Fruit fly (Drosophila melanogaster) whole organism, embryonic: Measurements from ENCODE around the gene CG13801.

ENCODE experiments used
- Aef1 ChIP-seq: fragments of 200-800 bp; sonication (Bioruptor generic); IDR thresholded peaks from 3 replicates; pipeline ENCODE4 v1.3.6; 2022; ENCODE audit warnings: missing biosample characterization, missing genetic modification characterization
- Atf3 ChIP-seq: fragments of 200-800 bp; sonication (Bioruptor generic); optimal IDR thresholded peaks from 3 replicates; lab custom pipeline; 2016; ENCODE audit warnings: missing biosample characterization, missing genetic modification characterization
- B-H1 ChIP-seq: fragments of 200-800 bp; sonication (Bioruptor generic); IDR thresholded peaks from 3 replicates; pipeline ENCODE4 v1.3.6; 2022; ENCODE audit warnings: missing biosample characterization, missing genetic modification characterization
- BtbVII ChIP-seq: fragments of 200-800 bp; sonication (Bioruptor generic); optimal IDR thresholded peaks from 3 replicates; lab custom pipeline; 2017; ENCODE audit warnings: missing biosample characterization, mild to moderate bottlenecking, missing genetic modification characterization
- Bteb2 ChIP-seq: fragments of 200-800 bp; sonication (Bioruptor generic); optimal IDR thresholded peaks from 2 replicates; lab custom pipeline; 2016; ENCODE audit warnings: missing biosample characterization, missing genetic modification characterization
- CG10209 ChIP-seq: fragments of 200-800 bp; sonication (Bioruptor generic); optimal IDR thresholded peaks from 3 replicates; lab custom pipeline; 2017; ENCODE audit warnings: missing biosample characterization, mild to moderate bottlenecking, missing genetic modification characterization, missing genetic modification reagents
- CG10321 ChIP-seq: fragments of 200-800 bp; sonication (Bioruptor generic); IDR thresholded peaks from 2 replicates; pipeline ENCODE4 v1.3.6; 2022; ENCODE audit warnings: missing biosample characterization, missing genetic modification characterization
- CG10543 ChIP-seq: fragments of 200-800 bp; sonication (Bioruptor generic); optimal IDR thresholded peaks from 3 replicates; lab custom pipeline; 2017; ENCODE audit warnings: missing biosample characterization, mild to moderate bottlenecking, missing genetic modification characterization, moderate library complexity
- CG14965 ChIP-seq: fragments of 200-800 bp; sonication (Bioruptor generic); optimal IDR thresholded peaks from 2 replicates; lab custom pipeline; 2016; ENCODE audit warnings: missing biosample characterization, missing genetic modification characterization, borderline replicate concordance
- CG15073 ChIP-seq: fragments of 200-800 bp; sonication (Bioruptor generic); optimal IDR thresholded peaks from 2 replicates; lab custom pipeline; 2016; ENCODE audit warnings: missing biosample characterization, missing genetic modification characterization
- CG15269 ChIP-seq: fragments of 200-800 bp; sonication (Bioruptor generic); optimal IDR thresholded peaks from 2 replicates; lab custom pipeline; 2018; ENCODE audit warnings: missing biosample characterization, mild to moderate bottlenecking, missing genetic modification characterization, moderate library complexity
- CG15696 ChIP-seq: fragments of 200-800 bp; sonication (Bioruptor generic); optimal IDR thresholded peaks from 2 replicates; lab custom pipeline; 2019; ENCODE audit warnings: missing biosample characterization, mild to moderate bottlenecking, missing genetic modification characterization, moderate library complexity
- CG18619 ChIP-seq: fragments of 200-800 bp; sonication (Bioruptor generic); optimal IDR thresholded peaks from 3 replicates; lab custom pipeline; 2017; ENCODE audit warnings: missing biosample characterization, mild to moderate bottlenecking, missing genetic modification characterization
- CG2875 ChIP-seq: fragments of 200-800 bp; sonication (Bioruptor generic); optimal IDR thresholded peaks from 2 replicates; lab custom pipeline; 2017; ENCODE audit warnings: missing biosample characterization, mild to moderate bottlenecking, missing genetic modification characterization, missing genetic modification reagents
- CG2889 ChIP-seq: fragments of 200-800 bp; sonication (Bioruptor generic); IDR thresholded peaks from 3 replicates; pipeline ENCODE4 v1.3.6; 2022; ENCODE audit warnings: missing biosample characterization, missing genetic modification characterization
- CG30431 ChIP-seq: fragments of 200-800 bp; sonication (Bioruptor generic); optimal IDR thresholded peaks from 2 replicates; lab custom pipeline; 2017; ENCODE audit warnings: missing biosample characterization, missing genetic modification characterization
- CG32772 ChIP-seq: fragments of 200-800 bp; sonication (Bioruptor generic); IDR thresholded peaks from 2 replicates; pipeline ENCODE4 v1.3.6; 2022; ENCODE audit warnings: missing biosample characterization, missing genetic modification characterization
- CG6765 ChIP-seq: fragments of 200-800 bp; sonication (Bioruptor generic); optimal IDR thresholded peaks from 3 replicates; lab custom pipeline; 2017; ENCODE audit warnings: missing biosample characterization, mild to moderate bottlenecking, missing genetic modification characterization
- CG7928 ChIP-seq: fragments of 200-800 bp; sonication (Bioruptor generic); optimal IDR thresholded peaks from 2 replicates; lab custom pipeline; 2017; ENCODE audit warnings: missing biosample characterization, mild to moderate bottlenecking, missing genetic modification characterization
- CG8478 ChIP-seq: fragments of >200 bp; optimal IDR thresholded peaks from 2 replicates; lab custom pipeline; 2018
- Dbx ChIP-seq: fragments of 200-800 bp; sonication (Bioruptor generic); IDR thresholded peaks from 3 replicates; pipeline ENCODE4 v1.3.6; 2022; ENCODE audit warnings: missing biosample characterization, missing genetic modification characterization
- H2.0 ChIP-seq: fragments of 200-800 bp; sonication (Bioruptor generic); IDR thresholded peaks from 2 replicates; pipeline ENCODE4 v1.3.6; 2022; ENCODE audit warnings: missing biosample characterization, missing genetic modification characterization
- Hand ChIP-seq: fragments of 200-800 bp; sonication (Bioruptor generic); optimal IDR thresholded peaks from 2 replicates; lab custom pipeline; 2017; ENCODE audit warnings: mild to moderate bottlenecking, missing biosample characterization, missing genetic modification reagents, missing genetic modification characterization
- Lpt ChIP-seq: fragments of >200 bp; optimal IDR thresholded peaks from 2 replicates; lab custom pipeline; 2018; ENCODE audit warnings: missing biosample characterization, missing genetic modification characterization
- MBD-R2 ChIP-seq: fragments of 200-800 bp; sonication (Bioruptor generic); IDR thresholded peaks from 2 replicates; pipeline ENCODE4 v1.3.6; 2022; ENCODE audit warnings: missing biosample characterization, missing genetic modification characterization
- Mad ChIP-seq: fragments of 200-800 bp; sonication (Bioruptor generic); optimal IDR thresholded peaks from 2 replicates; lab custom pipeline; 2016; ENCODE audit warnings: missing biosample characterization, missing genetic modification characterization
- Med ChIP-seq: fragments of 200-800 bp; sonication (Bioruptor generic); peaks from one replicate; lab custom pipeline; 2016; ENCODE audit warnings: missing biosample characterization, missing genetic modification characterization, mild to moderate bottlenecking, inconsistent platforms, moderate library complexity
- Nf-YB ChIP-seq: fragments of 200-800 bp; sonication (Bioruptor generic); optimal IDR thresholded peaks from 3 replicates; lab custom pipeline; 2019; ENCODE audit warnings: missing biosample characterization, mild to moderate bottlenecking, missing genetic modification characterization, moderate library complexity
- Oaz ChIP-seq: fragments of 200-800 bp; sonication (Bioruptor generic); IDR thresholded peaks from 2 replicates; pipeline ENCODE4 v1.3.6; 2022; ENCODE audit warnings: missing biosample characterization, missing genetic modification characterization
- Side ChIP-seq: fragments of 200-800 bp; sonication (Bioruptor generic); optimal IDR thresholded peaks from 2 replicates; lab custom pipeline; 2016; ENCODE audit warnings: missing biosample characterization, missing genetic modification characterization
- Usf ChIP-seq: fragments of 200-800 bp; sonication (Bioruptor generic); optimal IDR thresholded peaks from 2 replicates; lab custom pipeline; 2017; ENCODE audit warnings: missing genotype, missing biosample characterization, missing genetic modification characterization
- Xbp1 ChIP-seq: fragments of 200-800 bp; sonication (Bioruptor generic); optimal IDR thresholded peaks from 3 replicates; lab custom pipeline; 2016; ENCODE audit warnings: missing biosample characterization, mild to moderate bottlenecking, missing genetic modification characterization
- bcd ChIP-seq: fragments of 200-800 bp; sonication (Bioruptor generic); optimal IDR thresholded peaks from 2 replicates; lab custom pipeline; 2017; ENCODE audit warnings: missing biosample characterization, mild to moderate bottlenecking, missing genetic modification characterization
- eyg ChIP-seq: fragments of 200-800 bp; sonication (Bioruptor generic); optimal IDR thresholded peaks from 3 replicates; lab custom pipeline; 2016; ENCODE audit warnings: missing biosample characterization, missing genetic modification characterization
- gcm2 ChIP-seq: fragments of 200-800 bp; sonication (Bioruptor generic); optimal IDR thresholded peaks from 2 replicates; lab custom pipeline; 2016; ENCODE audit warnings: missing biosample characterization, missing genetic modification characterization
- gem ChIP-seq: fragments of 200-800 bp; sonication (Bioruptor generic); optimal IDR thresholded peaks from 2 replicates; lab custom pipeline; 2019; ENCODE audit warnings: missing biosample characterization, mild to moderate bottlenecking, missing genetic modification characterization, moderate library complexity
- gro ChIP-seq: fragments of 200-800 bp; sonication (Bioruptor generic); optimal IDR thresholded peaks from 2 replicates; lab custom pipeline; 2016; ENCODE audit warnings: missing biosample characterization, missing genetic modification characterization
- gsb ChIP-seq: fragments of 200-800 bp; sonication (Bioruptor generic); IDR thresholded peaks from 2 replicates; pipeline ENCODE4 v1.3.6; 2022; ENCODE audit warnings: missing biosample characterization, missing genetic modification characterization
- h ChIP-seq: fragments of >200 bp; optimal IDR thresholded peaks from 2 replicates; lab custom pipeline; 2017
- kni ChIP-seq: fragments of 200-800 bp; sonication (Bioruptor generic); optimal IDR thresholded peaks from 3 replicates; lab custom pipeline; 2017; ENCODE audit warnings: mild to moderate bottlenecking, missing biosample characterization, missing genetic modification reagents, missing genetic modification characterization
- lilli ChIP-seq: fragments of 200-800 bp; sonication (Bioruptor generic); optimal IDR thresholded peaks from 3 replicates; lab custom pipeline; 2016; ENCODE audit warnings: missing biosample characterization, missing genetic modification characterization
- nerfin-1 ChIP-seq: fragments of 200-800 bp; sonication (Bioruptor generic); optimal IDR thresholded peaks from 3 replicates; lab custom pipeline; 2019; ENCODE audit warnings: missing biosample characterization, mild to moderate bottlenecking, missing genetic modification characterization, moderate library complexity
- oc ChIP-seq: fragments of 200-800 bp; sonication (Bioruptor generic); optimal IDR thresholded peaks from 2 replicates; lab custom pipeline; 2018; ENCODE audit warnings: missing biosample characterization, mild to moderate bottlenecking, missing genetic modification characterization, moderate library complexity
- prd ChIP-seq, 3 experiments: fragments of >200 bp in 2 of 3; fragments of 200-800 bp in 1 of 3; sonication (Bioruptor generic) in 1 of 3; optimal IDR thresholded peaks in 2 of 3; IDR thresholded peaks in 1 of 3; 2 replicates in 2 of 3; 3 replicates in 1 of 3; pipeline versions ENCODE4 v1.3.6 to Lab custom; 2017 to 2022; ENCODE audit warnings: missing biosample characterization in 1 of 3, missing genetic modification characterization in 1 of 3
- pros ChIP-seq: fragments of 200-800 bp; sonication (Bioruptor generic); optimal IDR thresholded peaks from 3 replicates; lab custom pipeline; 2019; ENCODE audit warnings: missing biosample characterization, mild to moderate bottlenecking, missing genetic modification characterization, moderate library complexity
- run ChIP-seq: fragments of 200-800 bp; sonication (Bioruptor generic); optimal IDR thresholded peaks from 3 replicates; lab custom pipeline; 2018; ENCODE audit warnings: missing biosample characterization, mild to moderate bottlenecking, missing genetic modification characterization
- tna ChIP-seq: fragments of 200-800 bp; sonication (Bioruptor generic); IDR thresholded peaks from 2 replicates; pipeline ENCODE4 v1.3.6; 2022; ENCODE audit warnings: missing biosample characterization, missing genetic modification characterization; ENCODE audit not compliant: partially characterized antibody
- usp ChIP-seq: fragments of >200 bp; optimal IDR thresholded peaks from 2 replicates; lab custom pipeline; 2017; ENCODE audit warnings: missing biosample characterization, missing genetic modification characterization
- zen ChIP-seq: fragments of 200-800 bp; sonication (Bioruptor generic); optimal IDR thresholded peaks from 3 replicates; lab custom pipeline; 2018; ENCODE audit warnings: missing biosample characterization, mild to moderate bottlenecking, missing genetic modification characterization, moderate library complexity
- zfh1 ChIP-seq: fragments of 200-800 bp; sonication (Bioruptor generic); IDR thresholded peaks from 3 replicates; pipeline ENCODE4 v1.3.6; 2022; ENCODE audit warnings: missing biosample characterization, missing genetic modification characterization

CG13801 gene

DNA sequence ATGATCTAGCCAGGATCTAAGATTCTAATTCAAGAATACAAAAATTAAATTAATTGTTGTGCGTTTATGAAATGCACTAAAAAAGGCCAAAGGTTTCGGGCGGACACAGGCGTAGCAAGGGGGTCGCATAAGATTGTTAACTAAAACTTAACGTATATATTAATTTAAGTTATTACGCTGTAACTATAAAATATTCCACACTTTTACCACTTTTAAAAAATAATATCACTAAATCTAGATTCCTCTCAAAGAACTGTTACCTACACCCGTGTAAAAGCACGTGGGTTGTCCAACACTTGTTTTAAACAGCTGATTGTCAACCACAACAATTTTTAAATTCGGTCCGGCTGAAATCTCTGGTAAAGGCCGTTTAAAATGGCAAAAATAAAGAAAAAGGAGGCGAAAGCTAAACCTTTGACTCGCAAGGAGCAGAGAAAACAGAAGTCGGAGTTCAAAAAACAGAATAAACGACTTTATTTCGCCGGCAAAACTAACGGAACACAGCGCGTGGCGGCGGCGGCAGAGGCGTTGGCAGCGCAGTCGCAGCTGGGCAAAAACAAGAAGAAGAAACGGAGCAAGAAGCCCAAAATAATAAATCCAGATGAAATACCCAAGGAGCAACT, 13.2 kb downstream of the CG13801 start, which contains the start of the genes mRpL23 and CG9004 (continued):
- peak; percentile 99 for TF ChIP-seq gro
- TF ChIP-seq CG10543 (GFP tag; lab: Kevin White, UChicago) = peak; percentile 97
- TF ChIP-seq CG15269 = peak; percentile 99
- peak; percentile 99 for TF ChIP-seq CG30431 (GFP tag; lab: Kevin White, UChicago)
- TF ChIP-seq MBD-R2 (GFP tag; lab: Robert Waterston, UW) = peak; percentile 100
- peak; percentile 99 for TF ChIP-seq Bteb2
- TF ChIP-seq Atf3 (GFP tag; lab: Kevin White, UChicago) = peak; percentile 98
- peak; percentile 99 for TF ChIP-seq Usf (GFP tag; lab: Kevin White, UChicago)
- TF ChIP-seq CG15696 (tag; lab: Kevin White, UChicago) = peak; percentile 99
- no peak for TF ChIP-seq CG8478
- peak; percentile 82 for TF ChIP-seq CG7928
- TF ChIP-seq CG14965 (GFP tag; lab: Kevin White, UChicago) = peak; percentile 77
- TF ChIP-seq oc (tag; lab: Kevin White, UChicago) = peak; percentile 99
- peak; percentile 67 for TF ChIP-seq pros (GFP tag; lab: Kevin White, UChicago)
- TF ChIP-seq Aef1 (GFP tag; lab: Robert Waterston, UW) = peak; percentile 100
- TF ChIP-seq Med (GFP tag; lab: Kevin White, UChicago) = peak; percentile 100
- peak; percentile 100 for TF ChIP-seq gem (tag; lab: Kevin White, UChicago)
- TF ChIP-seq zfh1 = peak; percentile 100
- peak; percentile 93 for TF ChIP-seq Hand
- TF ChIP-seq prd (optimal IDR thresholded peaks at IDR 0.05; lab: Kevin White, UChicago) = no peak
- TF ChIP-seq prd (GFP tag; IDR thresholded peaks at IDR 0.05; lab: Robert Waterston, UW) = peak; percentile 100
- TF ChIP-seq B-H1 (GFP tag; lab: Robert Waterston, UW) = peak; percentile 100
- no peak for TF ChIP-seq Lpt (GFP tag; lab: Kevin White, UChicago)
- no peak for TF ChIP-seq usp (GFP tag; lab: Kevin White, UChicago)
- peak; percentile 97 for TF ChIP-seq nerfin-1
- peak; percentile 91 for TF ChIP-seq CG10321
- TF ChIP-seq gsb = peak; percentile 99
- peak; percentile 97 for TF ChIP-seq run (tag; lab: Kevin White, UChicago)
- TF ChIP-seq CG15073 = peak; percentile 91
- peak; percentile 99 for TF ChIP-seq CG18619 (GFP tag; lab: Kevin White, UChicago)
- TF ChIP-seq eyg (GFP tag; lab: Kevin White, UChicago) = peak; percentile 98
- TF ChIP-seq tna (GFP tag; lab: Robert Waterston, UW) = no peak
- TF ChIP-seq Nf-YB = peak; percentile 87
- peak; percentile 99 for TF ChIP-seq CG10209
- TF ChIP-seq Dbx (GFP tag; lab: Robert Waterston, UW) = peak; percentile 100
- peak; percentile 99 for TF ChIP-seq Oaz (GFP tag; lab: Robert Waterston, UW)
- TF ChIP-seq CG2889 (GFP tag; lab: Robert Waterston, UW) = peak; percentile 100
- TF ChIP-seq BtbVII = peak; percentile 97
- peak; percentile 97 for TF ChIP-seq CG2875 (GFP tag; lab: Kevin White, UChicago)
- peak; percentile 99 for TF ChIP-seq zen (tag; lab: Kevin White, UChicago)
- peak; percentile 99 for TF ChIP-seq Mad (GFP tag; lab: Kevin White, UChicago)
- peak; percentile 98 for TF ChIP-seq Side (GFP tag; lab: Kevin White, UChicago)
- peak; percentile 97 for TF ChIP-seq CG6765 (GFP tag; lab: Kevin White, UChicago)
- TF ChIP-seq lilli (GFP tag; lab: Kevin White, UChicago) = peak; percentile 100
- TF ChIP-seq kni (GFP tag; lab: Kevin White, UChicago) = peak; percentile 92
- TF ChIP-seq gcm2 (GFP tag; lab: Kevin White, UChicago) = peak; percentile 97
- TF ChIP-seq H2.0 (GFP tag; lab: Robert Waterston, UW) = peak; percentile 100
- peak; percentile 100 for TF ChIP-seq Xbp1 (GFP tag; lab: Kevin White, UChicago)
- peak; percentile 100 for TF ChIP-seq CG32772 (GFP tag; lab: Robert Waterston, UW)
- TF ChIP-seq h (lab: Kevin White, UChicago) = no peak
- TF ChIP-seq bcd (GFP tag; lab: Kevin White, UChicago) = peak; percentile 99
